Worm (Caenorhabditis elegans) whole organism, early embryonic: ENCODE results near the gene C52E2.2.

Experiments
- B0310.2 ChIP-seq: sonication (generic microtip); optimal IDR thresholded peaks from 2 replicates; lab custom pipeline; 2016; ENCODE audit warnings: mild to moderate bottlenecking, missing genetic modification characterization, missing compliant biosample characterization
- F13C5.2 ChIP-seq: sonication (generic microtip); optimal IDR thresholded peaks from 2 replicates; lab custom pipeline; 2017; ENCODE audit warnings: mild to moderate bottlenecking, missing genetic modification characterization, inconsistent platforms, missing compliant biosample characterization
- aly-1 ChIP-seq: sonication (generic microtip); optimal IDR thresholded peaks from 2 replicates; lab custom pipeline; 2016; ENCODE audit warnings: missing genetic modification characterization, missing compliant biosample characterization
- ama-1 ChIP-seq: fragments of 150-350 bp; optimal IDR thresholded peaks from 2 replicates; lab custom pipeline; 2014
- ceh-13 ChIP-seq: fragments of 200-800 bp; sonication (Bioruptor generic); optimal IDR thresholded peaks from 2 replicates; lab custom pipeline; 2018; ENCODE audit warnings: mild to moderate bottlenecking, missing genetic modification characterization, missing compliant biosample characterization
- ceh-36 ChIP-seq: sonication (generic microtip); optimal IDR thresholded peaks from 2 replicates; lab custom pipeline; 2016; ENCODE audit warnings: missing genetic modification characterization, inconsistent platforms, missing compliant biosample characterization
- ets-7 ChIP-seq: sonication (generic microtip); optimal IDR thresholded peaks from 2 replicates; lab custom pipeline; 2016; ENCODE audit warnings: missing genotype, missing genetic modification characterization, missing compliant biosample characterization
- flt-1 ChIP-seq: fragments of 200-800 bp; sonication (Bioruptor generic); IDR thresholded peaks from 2 replicates; pipeline ENCODE4 v1.3.6; 2022; ENCODE audit warnings: missing genetic modification characterization, missing compliant biosample characterization
- hmbx-1 ChIP-seq: sonication (generic microtip); optimal IDR thresholded peaks from 2 replicates; lab custom pipeline; 2016; ENCODE audit warnings: mild to moderate bottlenecking, missing genetic modification characterization, missing compliant biosample characterization
- hmg-4 ChIP-seq: fragments of 200-800 bp; sonication (Bioruptor generic); optimal IDR thresholded peaks from 2 replicates; lab custom pipeline; 2018; ENCODE audit warnings: mild to moderate bottlenecking, missing genetic modification characterization, missing compliant biosample characterization
- hnd-1 ChIP-seq: sonication (generic microtip); optimal IDR thresholded peaks from 2 replicates; lab custom pipeline; 2016; ENCODE audit warnings: missing genetic modification characterization, missing compliant biosample characterization
- pes-1 ChIP-seq: fragments of 200-800 bp; sonication (Bioruptor generic); IDR thresholded peaks from 2 replicates; pipeline ENCODE4 v1.3.6; 2022; ENCODE audit warnings: missing genetic modification reagents, missing genetic modification characterization, missing compliant biosample characterization
- scrt-1 ChIP-seq: fragments of 200-800 bp; sonication (Bioruptor generic); IDR thresholded peaks from 2 replicates; pipeline ENCODE4 v1.3.6; 2022; ENCODE audit warnings: missing genetic modification characterization, missing compliant biosample characterization
- sea-1 ChIP-seq: fragments of 200-800 bp; sonication (Bioruptor generic); conservative IDR thresholded peaks from 2 replicates; pipeline ENCODE4 v1.3.6; 2022; ENCODE audit warnings: missing genetic modification characterization, missing compliant biosample characterization
- tbx-11 ChIP-seq: fragments of 200-800 bp; sonication (Bioruptor generic); IDR thresholded peaks from 2 replicates; pipeline ENCODE4 v1.3.6; 2022; ENCODE audit warnings: missing genetic modification characterization, missing compliant biosample characterization
- tbx-37 ChIP-seq: fragments of 200-800 bp; sonication (Bioruptor generic); conservative IDR thresholded peaks from 2 replicates; pipeline ENCODE4 v1.3.6; 2022; ENCODE audit warnings: missing genetic modification reagents, missing genetic modification characterization, missing compliant biosample characterization
- tra-4 ChIP-seq: sonication (generic microtip); optimal IDR thresholded peaks from 2 replicates; lab custom pipeline; 2017; ENCODE audit warnings: missing genetic modification characterization, missing compliant biosample characterization

The C52E2.2 gene

DNA sequence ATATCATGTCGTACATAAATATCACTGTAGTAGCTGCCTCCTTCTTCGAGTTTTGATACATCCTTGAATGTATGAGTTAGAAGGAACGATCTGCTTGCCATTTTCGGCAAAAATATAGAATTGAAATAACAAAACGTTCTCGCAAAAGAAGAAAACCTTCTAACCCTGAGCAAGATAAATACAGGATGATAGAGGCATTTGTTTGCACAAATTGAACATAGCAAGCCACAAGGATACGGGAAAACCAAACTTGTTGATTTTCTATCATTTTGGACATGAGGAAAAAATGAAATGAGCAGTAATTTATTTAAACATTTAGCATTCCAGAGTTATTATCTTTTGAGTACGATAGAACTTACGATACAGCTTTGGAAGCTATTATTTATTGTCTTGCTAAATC lies 36.5 kb downstream of the C52E2.2 start, which contains the start of gene math-8:
TSS of gene math-8 (minus strand) at position 101 of the 400 bp plus-strand sequence.
- TF ChIP-seq hnd-1 (tag; lab: Kevin White, UChicago), result no peak
- TF ChIP-seq hmbx-1 (tag; lab: Kevin White, UChicago), result no peak
- TF ChIP-seq tbx-37, result no peak
- TF ChIP-seq ama-1 (lab: Kevin White, UChicago), result no peak
- TF ChIP-seq ets-7 (tag; lab: Kevin White, UChicago), result no peak
- no peak for TF ChIP-seq ceh-36 (tag; lab: Kevin White, UChicago)
- TF ChIP-seq aly-1 (tag; lab: Kevin White, UChicago), result no peak
- TF ChIP-seq tra-4 (tag; lab: Kevin White, UChicago), result no peak
- no peak for TF ChIP-seq tbx-11 (GFP tag; lab: Robert Waterston, UW)
- no peak for TF ChIP-seq sea-1 (GFP tag; lab: Robert Waterston, UW)
- no peak for TF ChIP-seq ceh-13 (GFP tag; lab: Kevin White, UChicago)
- TF ChIP-seq scrt-1 (GFP tag; lab: Robert Waterston, UW), result no peak
- TF ChIP-seq B0310.2 (tag; lab: Kevin White, UChicago), result no peak
- TF ChIP-seq pes-1 (GFP tag; lab: Robert Waterston, UW), result no peak
- no peak for TF ChIP-seq flt-1
- no peak for TF ChIP-seq F13C5.2 (tag; lab: Kevin White, UChicago)
- TF ChIP-seq hmg-4 (GFP tag; lab: Kevin White, UChicago), result no peak

DNA sequence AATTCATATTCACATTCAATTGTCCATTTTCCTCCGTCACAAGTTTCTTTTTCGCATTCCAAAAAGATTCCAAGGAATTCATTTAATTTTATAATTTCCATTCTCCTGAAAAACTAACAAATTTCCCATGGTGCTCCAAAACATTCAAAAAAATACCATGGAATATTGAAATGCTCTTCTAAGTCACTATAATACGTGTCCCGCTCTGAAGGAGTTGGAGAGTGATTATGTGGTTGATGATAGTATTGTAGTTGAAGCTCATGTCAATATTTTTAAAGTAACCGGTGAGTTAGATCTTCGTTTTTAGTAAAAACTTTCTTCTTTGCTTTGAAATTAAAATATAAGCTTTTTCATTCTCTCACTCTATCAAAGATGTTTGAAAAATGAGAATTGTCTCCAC lies 38.1 kb downstream of the C52E2.2 start, which contains the start of gene math-9:
TSS of gene math-9 (minus strand) at position 101 of the 400 bp plus-strand sequence.
- TF ChIP-seq ceh-13 (GFP tag; lab: Kevin White, UChicago), result no peak
- no peak for TF ChIP-seq F13C5.2 (tag; lab: Kevin White, UChicago)
- no peak for TF ChIP-seq ceh-36 (tag; lab: Kevin White, UChicago)
- TF ChIP-seq B0310.2 (tag; lab: Kevin White, UChicago), result no peak
- no peak for TF ChIP-seq tra-4 (tag; lab: Kevin White, UChicago)
- no peak for TF ChIP-seq scrt-1 (GFP tag; lab: Robert Waterston, UW)
- no peak for TF ChIP-seq flt-1
- no peak for TF ChIP-seq sea-1 (GFP tag; lab: Robert Waterston, UW)
- TF ChIP-seq hnd-1 (tag; lab: Kevin White, UChicago), result no peak
- TF ChIP-seq hmbx-1 (tag; lab: Kevin White, UChicago), result no peak
- TF ChIP-seq tbx-37, result no peak

DNA sequence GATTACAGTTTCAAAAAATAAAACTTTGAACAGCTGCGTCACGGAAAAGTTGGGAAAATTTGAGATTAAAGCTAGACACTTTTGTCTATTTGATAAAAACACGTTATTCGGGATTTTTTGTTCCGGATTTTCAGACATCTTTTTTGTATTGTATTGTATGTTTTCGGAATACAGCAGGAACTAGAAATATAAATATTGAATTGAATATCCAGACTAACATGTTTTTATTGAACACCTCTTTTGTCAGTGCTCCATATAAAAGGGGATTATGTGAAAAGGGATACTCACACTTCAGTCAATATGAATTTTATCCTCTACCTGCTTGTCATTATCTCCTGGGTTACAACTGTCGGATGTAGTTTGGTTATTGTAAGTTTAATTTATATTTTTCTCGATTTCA lies 41.3 kb downstream of the C52E2.2 start, which contains the start of gene C16C4.1:
TSS of gene C16C4.1 (plus strand) at position 301 of the 400 bp plus-strand sequence.
- TF ChIP-seq sea-1 (GFP tag; lab: Robert Waterston, UW) (no peak), aly-1 (tag; lab: Kevin White, UChicago) (no peak), B0310.2 (tag; lab: Kevin White, UChicago) (no peak), tbx-11 (GFP tag; lab: Robert Waterston, UW) (no peak), ets-7 (tag; lab: Kevin White, UChicago) (no peak), hnd-1 (tag; lab: Kevin White, UChicago) (no peak), ceh-36 (tag; lab: Kevin White, UChicago) (no peak), hmbx-1 (tag; lab: Kevin White, UChicago) (no peak), ama-1 (lab: Kevin White, UChicago) (no peak), scrt-1 (GFP tag; lab: Robert Waterston, UW) (no peak), ceh-13 (GFP tag; lab: Kevin White, UChicago) (no peak), F13C5.2 (tag; lab: Kevin White, UChicago) (no peak), hmg-4 (GFP tag; lab: Kevin White, UChicago) (no peak), flt-1 (no peak), tra-4 (tag; lab: Kevin White, UChicago) (no peak), pes-1 (GFP tag; lab: Robert Waterston, UW) (no peak)

DNA sequence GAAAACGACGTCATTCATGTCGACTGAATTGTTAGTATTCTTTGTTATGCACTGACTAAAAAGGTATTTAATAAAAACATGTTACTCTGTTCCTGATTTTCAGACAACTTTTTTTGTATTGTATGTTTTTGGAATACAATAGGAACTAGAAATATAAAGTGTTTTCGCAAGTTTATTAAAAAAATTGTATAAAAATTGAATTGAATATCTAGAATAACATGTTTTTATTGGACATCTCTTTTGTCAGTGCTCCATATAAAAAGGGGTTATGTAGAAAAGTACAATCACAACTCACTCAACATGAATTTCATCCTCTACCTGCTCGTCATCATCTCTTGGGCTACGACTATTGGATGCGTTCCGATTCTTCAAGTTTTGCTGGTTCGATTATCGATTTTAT lies 42.7 kb downstream of the C52E2.2 start, which contains the start of gene C46F9.5:
TSS of gene C46F9.5 (plus strand) at position 301 of the 400 bp plus-strand sequence.
- TF ChIP-seq tbx-37 (no peak), B0310.2 (tag; lab: Kevin White, UChicago) (no peak), hnd-1 (tag; lab: Kevin White, UChicago) (no peak), ceh-36 (tag; lab: Kevin White, UChicago) (no peak), ceh-13 (GFP tag; lab: Kevin White, UChicago) (no peak), scrt-1 (GFP tag; lab: Robert Waterston, UW) (no peak), flt-1 (no peak)

DNA sequence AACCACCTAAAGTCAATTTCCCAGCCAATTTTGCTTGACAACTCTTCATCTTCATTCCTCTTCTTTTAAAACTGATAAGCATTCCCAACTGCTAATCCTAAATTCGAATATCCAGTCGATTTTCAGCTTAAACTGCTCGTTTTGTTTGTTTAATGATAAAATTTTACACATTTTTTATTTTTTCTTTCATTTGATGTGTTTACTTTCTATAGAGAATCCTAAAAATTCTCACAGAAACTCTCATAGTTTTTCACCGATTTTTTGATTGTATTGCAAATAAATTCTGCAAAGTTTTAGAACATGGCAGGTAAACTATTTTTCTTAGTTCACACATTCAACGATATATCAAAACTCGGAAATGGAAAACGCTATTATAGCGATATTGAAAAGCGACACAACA lies 43.2 kb downstream of the C52E2.2 start, which contains the start of gene math-25:
TSS of gene math-25 (plus strand) at position 301 of the 400 bp plus-strand sequence.
- TF ChIP-seq hnd-1 (tag; lab: Kevin White, UChicago) (no peak), scrt-1 (GFP tag; lab: Robert Waterston, UW) (no peak), ama-1 (lab: Kevin White, UChicago) (no peak), B0310.2 (tag; lab: Kevin White, UChicago) (no peak), pes-1 (GFP tag; lab: Robert Waterston, UW) (no peak), ceh-36 (tag; lab: Kevin White, UChicago) (no peak), tbx-11 (GFP tag; lab: Robert Waterston, UW) (no peak), hmg-4 (GFP tag; lab: Kevin White, UChicago) (no peak), tra-4 (tag; lab: Kevin White, UChicago) (no peak), ets-7 (tag; lab: Kevin White, UChicago) (no peak), ceh-13 (GFP tag; lab: Kevin White, UChicago) (no peak), sea-1 (GFP tag; lab: Robert Waterston, UW) (no peak), flt-1 (no peak), hmbx-1 (tag; lab: Kevin White, UChicago) (no peak), F13C5.2 (tag; lab: Kevin White, UChicago) (no peak), aly-1 (tag; lab: Kevin White, UChicago) (no peak), tbx-37 (no peak)

DNA sequence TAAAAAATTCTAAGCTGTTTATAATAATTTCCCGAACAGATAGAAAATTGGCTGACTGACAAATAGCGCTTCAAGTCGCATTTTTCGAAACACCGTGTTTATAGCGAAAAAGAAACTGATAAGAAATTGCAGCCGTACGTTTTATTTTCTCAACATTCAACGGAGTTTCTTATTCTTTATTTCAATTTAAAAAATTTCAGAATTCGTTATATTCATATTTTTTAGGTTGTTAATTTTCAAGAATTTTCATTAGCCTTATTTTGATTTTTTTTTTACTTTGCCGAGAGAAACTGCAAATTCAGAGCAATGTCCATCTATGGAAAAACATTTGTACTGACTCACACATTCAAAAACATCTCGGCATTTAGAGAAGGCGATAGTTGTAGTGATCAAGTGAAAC lies 45.3 kb downstream of the C52E2.2 start, which contains the start of gene C46F9.6:
TSS of gene C46F9.6 (plus strand) at position 301 of the 400 bp plus-strand sequence.
- TF ChIP-seq tra-4 (tag; lab: Kevin White, UChicago), result no peak
- TF ChIP-seq aly-1 (tag; lab: Kevin White, UChicago), result no peak
- TF ChIP-seq flt-1, result no peak
- no peak for TF ChIP-seq pes-1 (GFP tag; lab: Robert Waterston, UW)
- no peak for TF ChIP-seq hmg-4 (GFP tag; lab: Kevin White, UChicago)
- no peak for TF ChIP-seq hnd-1 (tag; lab: Kevin White, UChicago)
- TF ChIP-seq ceh-36 (tag; lab: Kevin White, UChicago), result no peak
- no peak for TF ChIP-seq ama-1 (lab: Kevin White, UChicago)
